Worm (Caenorhabditis elegans) whole organism, L1 larva: ENCODE measurements around the gene col-41.

Experiments
- aly-2 ChIP-seq: fragments of 150-350 bp; optimal IDR thresholded peaks from 2 replicates; lab custom pipeline; 2014; ENCODE audit warnings: missing biosample characterization, missing genetic modification characterization
- mdl-1 ChIP-seq, 2 experiments: fragments of 150-350 bp; optimal IDR thresholded peaks; 2 replicates each; lab custom pipeline; 2014 to 2017; ENCODE audit warnings: missing biosample characterization in 2 of 2, missing genetic modification characterization in 2 of 2, inconsistent platforms in 1 of 2
- skn-1 ChIP-seq: fragments of 150-350 bp; optimal IDR thresholded peaks from 2 replicates; lab custom pipeline; 2014; ENCODE audit warnings: missing biosample characterization, missing genetic modification characterization
- unc-62 ChIP-seq: fragments of 150-350 bp; optimal IDR thresholded peaks from 2 replicates; lab custom pipeline; 2014; ENCODE audit warnings: missing biosample characterization, missing genetic modification reagents, missing genetic modification characterization
- ztf-11 ChIP-seq, 2 experiments: sonication (generic microtip); optimal IDR thresholded peaks; 2 replicates each; lab custom pipeline; 2016 to 2017; ENCODE audit warnings: missing genetic modification characterization in 2 of 2, missing biosample characterization in 1 of 2, missing compliant biosample characterization in 1 of 2

DNA sequence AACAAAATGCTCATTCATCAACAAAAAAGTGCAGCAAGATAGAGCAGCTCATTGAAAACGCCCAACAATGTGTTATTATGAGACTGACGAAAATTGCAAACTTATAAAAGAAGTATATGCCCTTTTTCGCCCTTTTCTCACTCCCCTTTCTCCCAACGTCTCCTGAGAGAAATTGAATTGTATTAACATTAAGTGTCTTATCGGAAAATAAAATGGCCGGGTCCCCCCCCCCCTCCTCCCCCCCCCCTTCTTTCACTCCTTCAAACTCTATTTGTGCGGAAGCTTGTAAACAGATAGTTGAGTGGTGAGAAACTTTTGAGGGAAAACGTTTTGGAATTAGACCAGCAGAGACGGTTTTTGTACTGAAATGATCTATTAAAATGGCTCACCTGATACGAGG lies 49.5 kb downstream of the col-41 start:
- TF ChIP-seq unc-62 (GFP tag; lab: Kevin White, UChicago) = no peak
- TF ChIP-seq mdl-1 (tag; optimal IDR thresholded peaks at IDR 0.05; lab: Kevin White, UChicago) = no peak
- no peak for TF ChIP-seq ztf-11 (tag; optimal IDR thresholded peaks at IDR 0.05; lab: Kevin White, UChicago)
- TF ChIP-seq skn-1 = no peak
- no peak for TF ChIP-seq aly-2
